Fruit fly (Drosophila melanogaster) whole organism, pupa: ENCODE data around the gene Raf.

ENCODE experiments used
- CG10348 ChIP-seq: fragments of 200-800 bp; sonication (Bioruptor generic); IDR thresholded peaks from 2 replicates; pipeline ENCODE4 v1.3.6; 2022; ENCODE audit warnings: missing biosample characterization, missing genetic modification characterization
- CG12605 ChIP-seq: fragments of 200-800 bp; sonication (Bioruptor generic); IDR thresholded peaks from 2 replicates; pipeline ENCODE4 v1.3.6; 2022; ENCODE audit warnings: missing biosample characterization, missing genetic modification characterization
- CG13204 ChIP-seq: fragments of 200-800 bp; sonication (Bioruptor generic); optimal IDR thresholded peaks from 2 replicates; lab custom pipeline; 2018; ENCODE audit warnings: missing biosample characterization, mild to moderate bottlenecking, missing genetic modification characterization, moderate library complexity
- CG14655 ChIP-seq: fragments of 200-800 bp; sonication (Bioruptor generic); optimal IDR thresholded peaks from 3 replicates; lab custom pipeline; 2017; ENCODE audit warnings: mild to moderate bottlenecking, missing biosample characterization, missing genetic modification reagents, missing genetic modification characterization
- CG15710 ChIP-seq: fragments of 200-800 bp; sonication (Bioruptor generic); optimal IDR thresholded peaks from 2 replicates; lab custom pipeline; 2018; ENCODE audit warnings: missing biosample characterization, mild to moderate bottlenecking, missing genetic modification characterization, moderate library complexity
- CG17806 ChIP-seq: fragments of 200-800 bp; sonication (Bioruptor generic); optimal IDR thresholded peaks from 2 replicates; lab custom pipeline; 2018; ENCODE audit warnings: missing biosample characterization, mild to moderate bottlenecking, missing genetic modification characterization, moderate library complexity
- CG32121 ChIP-seq: fragments of 200-800 bp; sonication (Bioruptor generic); IDR thresholded peaks from 2 replicates; pipeline ENCODE4 v1.3.6; 2022; ENCODE audit warnings: missing biosample characterization, missing genetic modification characterization
- CG34367 ChIP-seq: fragments of 200-800 bp; sonication (Bioruptor generic); optimal IDR thresholded peaks from 2 replicates; lab custom pipeline; 2018; ENCODE audit warnings: missing biosample characterization, mild to moderate bottlenecking, missing genetic modification characterization
- CG4496 ChIP-seq: fragments of 200-800 bp; sonication (Bioruptor generic); IDR thresholded peaks from 3 replicates; pipeline ENCODE4 v1.3.6; 2022; ENCODE audit warnings: missing biosample characterization, missing genetic modification characterization
- CG8159 ChIP-seq: fragments of 200-800 bp; sonication (Bioruptor generic); optimal IDR thresholded peaks from 3 replicates; lab custom pipeline; 2018; ENCODE audit warnings: missing biosample characterization, mild to moderate bottlenecking, missing genetic modification characterization, moderate library complexity
- CG8301 ChIP-seq: fragments of 200-800 bp; sonication (Bioruptor generic); optimal IDR thresholded peaks from 2 replicates; lab custom pipeline; 2018; ENCODE audit warnings: missing biosample characterization, mild to moderate bottlenecking, missing genetic modification characterization
- CG9948 ChIP-seq: fragments of 200-800 bp; sonication (Bioruptor generic); optimal IDR thresholded peaks from 2 replicates; lab custom pipeline; 2018; ENCODE audit warnings: missing biosample characterization, mild to moderate bottlenecking, missing genetic modification characterization, moderate library complexity
- D1 ChIP-seq: fragments of 200-800 bp; sonication (Bioruptor generic); optimal IDR thresholded peaks from 2 replicates; lab custom pipeline; 2018; ENCODE audit warnings: missing biosample characterization, mild to moderate bottlenecking, missing genetic modification characterization, moderate library complexity
- EcR ChIP-seq: fragments of 200-800 bp; sonication (Bioruptor generic); optimal IDR thresholded peaks from 3 replicates; lab custom pipeline; 2019; ENCODE audit warnings: missing biosample characterization, missing genetic modification characterization, mild to moderate bottlenecking, moderate library complexity, missing genetic modification reagents
- Ets98B ChIP-seq: fragments of 200-800 bp; sonication (Bioruptor generic); IDR thresholded peaks from 2 replicates; pipeline ENCODE4 v1.3.6; 2022; ENCODE audit warnings: missing biosample characterization, missing genetic modification characterization
- Pif1A ChIP-seq: fragments of 200-800 bp; sonication (Bioruptor generic); optimal IDR thresholded peaks from 3 replicates; lab custom pipeline; 2016; ENCODE audit warnings: missing biosample characterization, missing genetic modification characterization
- Pif1B ChIP-seq: fragments of 200-800 bp; sonication (Bioruptor generic); optimal IDR thresholded peaks from 3 replicates; lab custom pipeline; 2016; ENCODE audit warnings: missing biosample characterization, missing genetic modification characterization
- Snoo ChIP-seq: fragments of 200-800 bp; sonication (Bioruptor generic); optimal IDR thresholded peaks from 3 replicates; lab custom pipeline; 2017; ENCODE audit warnings: missing biosample characterization, mild to moderate bottlenecking, missing genetic modification characterization, inconsistent platforms
- fd96Ca ChIP-seq: fragments of 200-800 bp; sonication (Bioruptor generic); IDR thresholded peaks from 3 replicates; pipeline ENCODE4 v1.3.6; 2022; ENCODE audit warnings: missing biosample characterization, missing genetic modification characterization
- gl ChIP-seq: fragments of 200-800 bp; sonication (Bioruptor generic); optimal IDR thresholded peaks from 2 replicates; lab custom pipeline; 2018; ENCODE audit warnings: missing biosample characterization, mild to moderate bottlenecking, missing genetic modification characterization
- rn ChIP-seq: fragments of 200-800 bp; sonication (Bioruptor generic); IDR thresholded peaks from 2 replicates; pipeline ENCODE4 v1.3.6; 2022; ENCODE audit warnings: missing biosample characterization, missing genetic modification characterization

The Raf gene

DNA sequence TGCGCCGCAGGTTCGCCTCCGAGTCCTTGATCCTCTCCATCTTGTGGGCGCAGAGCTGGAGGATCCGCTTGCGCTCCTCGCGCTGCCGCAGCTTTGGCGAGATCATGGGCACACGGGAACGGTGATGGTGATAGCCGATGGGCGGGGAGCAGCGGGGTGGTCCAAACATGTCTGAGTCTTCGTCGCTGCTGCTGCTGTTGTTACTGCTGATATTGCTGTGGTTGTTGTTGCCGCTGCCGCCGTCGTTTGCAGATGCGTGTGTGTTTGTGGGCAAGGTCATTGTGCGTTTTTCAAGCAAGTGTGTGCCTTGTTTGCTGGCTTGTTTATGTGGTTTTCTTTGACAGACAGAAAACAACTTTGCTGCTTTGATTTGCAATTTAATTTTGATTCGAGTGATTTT is 2.9 kb upstream of the Raf start:
- TF ChIP-seq CG14655 (GFP tag; lab: Kevin White, UChicago) (no peak), CG13204 (GFP tag; lab: Kevin White, UChicago) (peak; percentile 42), EcR (GFP tag; lab: Kevin White, UChicago) (peak; percentile 71), CG17806 (no peak), fd96Ca (GFP tag; lab: Robert Waterston, UW) (no peak), Pif1B (GFP tag; lab: Kevin White, UChicago) (no peak)

DNA sequence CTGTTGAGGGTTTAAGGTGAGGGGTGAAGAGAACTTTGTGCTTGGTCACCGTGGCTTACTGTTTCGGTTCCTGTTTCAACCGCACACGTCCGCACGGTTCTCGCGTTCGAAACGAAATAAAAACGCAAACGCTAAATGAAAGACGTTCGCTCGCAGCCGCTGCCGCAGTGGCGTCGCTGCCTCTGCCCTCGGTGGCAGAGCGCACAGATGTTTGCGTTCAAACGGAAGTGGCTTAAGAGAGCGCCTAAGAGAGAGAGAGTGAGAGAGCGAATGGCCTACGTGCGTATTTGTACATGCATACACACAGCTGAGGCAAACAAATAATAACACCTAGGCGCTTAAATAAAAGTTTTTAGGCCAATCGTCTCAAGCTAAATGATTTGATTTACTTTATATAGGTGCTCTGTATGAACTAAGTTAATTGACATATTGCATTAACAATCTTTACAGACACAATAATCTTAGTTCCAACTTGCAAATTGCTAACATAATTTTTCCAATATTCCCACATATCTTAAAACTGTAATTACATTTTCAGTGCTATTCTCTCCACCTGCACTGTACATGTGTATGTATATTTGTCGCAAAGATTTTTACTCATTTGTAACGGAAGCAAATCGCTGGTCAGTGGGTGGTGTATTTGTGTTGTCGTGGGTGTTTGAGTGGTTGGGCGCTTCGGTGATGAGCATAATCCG is 1.8 kb upstream of the Raf start, which contains the start of gene CG2865:
Gene CG2865, minus strand, starts transcription at position 118 of the 695 bp plus-strand sequence.
- TF ChIP-seq CG34367 (tag; lab: Kevin White, UChicago) (peak; percentile 94), Ets98B (GFP tag; lab: Robert Waterston, UW) (peak; percentile 94), Snoo (tag; lab: Kevin White, UChicago) (peak; percentile 95), CG8159 (peak; percentile 97), CG12605 (GFP tag; lab: Robert Waterston, UW) (peak; percentile 76), gl (tag; lab: Kevin White, UChicago) (peak; percentile 93), CG15710 (tag; lab: Kevin White, UChicago) (peak; percentile 95), Pif1B (GFP tag; lab: Kevin White, UChicago) (peak; percentile 91), CG32121 (GFP tag; lab: Robert Waterston, UW) (peak; percentile 93), Pif1A (GFP tag; lab: Kevin White, UChicago) (peak; percentile 94), CG13204 (GFP tag; lab: Kevin White, UChicago) (peak; percentile 87), rn (GFP tag; lab: Robert Waterston, UW) (peak; percentile 73), EcR (GFP tag; lab: Kevin White, UChicago) (peak; percentile 78), D1 (tag; lab: Kevin White, UChicago) (peak; percentile 89), CG17806 (peak; percentile 93), CG9948 (tag; lab: Kevin White, UChicago) (peak; percentile 94), CG14655 (GFP tag; lab: Kevin White, UChicago) (peak; percentile 96), CG10348 (GFP tag; lab: Robert Waterston, UW) (peak; percentile 60), CG4496 (GFP tag; lab: Robert Waterston, UW) (peak; percentile 93), CG8301 (tag; lab: Kevin White, UChicago) (peak; percentile 96), fd96Ca (GFP tag; lab: Robert Waterston, UW) (peak; percentile 80; the same call in 2 of the 3 replicates)

DNA sequence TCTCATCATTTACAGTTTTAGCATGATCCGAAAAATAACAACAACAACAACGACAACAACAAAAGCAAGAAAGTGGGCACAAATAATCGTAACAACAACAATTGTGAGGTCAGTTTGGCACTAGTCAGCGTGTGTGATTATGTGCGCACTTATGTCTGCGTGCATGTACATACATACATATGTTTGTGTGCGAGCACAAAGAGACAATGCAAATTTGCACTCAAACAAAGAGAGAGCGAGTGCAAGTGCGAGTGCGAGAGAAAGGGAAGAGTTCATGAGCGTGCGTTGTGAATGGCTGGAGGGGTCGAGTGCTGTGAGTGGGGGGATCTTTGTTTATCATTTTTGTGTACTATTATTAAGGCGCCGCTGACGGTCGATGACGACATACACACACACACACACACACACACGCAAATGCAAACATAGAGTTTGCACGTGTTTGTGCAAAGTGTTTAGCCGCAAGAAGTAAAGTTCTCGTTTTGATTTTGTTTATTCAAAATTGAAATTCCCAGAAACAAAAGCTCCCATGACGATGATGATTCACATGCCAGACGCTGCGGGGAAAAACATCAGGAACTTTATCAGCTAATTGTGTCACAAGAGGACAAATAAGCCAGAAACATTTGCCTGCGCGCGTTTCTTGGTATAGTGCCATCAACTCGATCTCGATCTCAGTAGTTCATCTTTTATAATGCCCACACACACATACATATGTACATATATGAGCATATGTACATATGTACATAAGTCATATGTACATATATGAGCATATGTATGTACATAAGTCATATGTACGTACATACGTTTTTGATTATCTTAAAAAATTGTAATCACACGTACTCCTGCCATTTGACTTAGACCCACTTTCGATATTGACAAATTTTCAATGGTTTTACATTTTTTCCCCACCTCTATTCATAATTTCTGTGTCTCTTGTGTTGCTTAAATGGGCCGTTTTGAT is 512 bp upstream of the Raf start:
- peak; percentile 73 for TF ChIP-seq Pif1A (GFP tag; lab: Kevin White, UChicago)
- TF ChIP-seq CG34367 (tag; lab: Kevin White, UChicago) = peak; percentile 34
- TF ChIP-seq CG32121 (GFP tag; lab: Robert Waterston, UW) = peak; percentile 68
- TF ChIP-seq CG9948 (tag; lab: Kevin White, UChicago) = peak; percentile 36
- TF ChIP-seq CG14655 (GFP tag; lab: Kevin White, UChicago) = peak; percentile 47
- TF ChIP-seq gl (tag; lab: Kevin White, UChicago) = peak; percentile 28
- TF ChIP-seq CG4496 (GFP tag; lab: Robert Waterston, UW) = peak; percentile 81
- peak; percentile 91 for TF ChIP-seq EcR (GFP tag; lab: Kevin White, UChicago)
- no peak for TF ChIP-seq CG13204 (GFP tag; lab: Kevin White, UChicago)
- 0 out of 2 replicates have a peak, but pooled peaks have one; percentile 38 for TF ChIP-seq CG12605 (GFP tag; lab: Robert Waterston, UW)
- no peak for TF ChIP-seq D1 (tag; lab: Kevin White, UChicago)
- TF ChIP-seq CG8301 (tag; lab: Kevin White, UChicago) = peak; percentile 30
- peak; percentile 77 for TF ChIP-seq Ets98B (GFP tag; lab: Robert Waterston, UW)
- peak; percentile 65; the same call in 1 of the 3 replicates for TF ChIP-seq fd96Ca (GFP tag; lab: Robert Waterston, UW)
- TF ChIP-seq Pif1B (GFP tag; lab: Kevin White, UChicago) = peak; percentile 65
- TF ChIP-seq rn (GFP tag; lab: Robert Waterston, UW) = 0 out of 2 replicates have a peak, but pooled peaks have one; percentile 23
- TF ChIP-seq Snoo (tag; lab: Kevin White, UChicago) = peak; percentile 73
- TF ChIP-seq CG17806 = peak; percentile 26
- peak; percentile 21 for TF ChIP-seq CG8159
- no peak for TF ChIP-seq CG10348 (GFP tag; lab: Robert Waterston, UW)
- peak; percentile 6 for TF ChIP-seq CG15710 (tag; lab: Kevin White, UChicago)

DNA sequence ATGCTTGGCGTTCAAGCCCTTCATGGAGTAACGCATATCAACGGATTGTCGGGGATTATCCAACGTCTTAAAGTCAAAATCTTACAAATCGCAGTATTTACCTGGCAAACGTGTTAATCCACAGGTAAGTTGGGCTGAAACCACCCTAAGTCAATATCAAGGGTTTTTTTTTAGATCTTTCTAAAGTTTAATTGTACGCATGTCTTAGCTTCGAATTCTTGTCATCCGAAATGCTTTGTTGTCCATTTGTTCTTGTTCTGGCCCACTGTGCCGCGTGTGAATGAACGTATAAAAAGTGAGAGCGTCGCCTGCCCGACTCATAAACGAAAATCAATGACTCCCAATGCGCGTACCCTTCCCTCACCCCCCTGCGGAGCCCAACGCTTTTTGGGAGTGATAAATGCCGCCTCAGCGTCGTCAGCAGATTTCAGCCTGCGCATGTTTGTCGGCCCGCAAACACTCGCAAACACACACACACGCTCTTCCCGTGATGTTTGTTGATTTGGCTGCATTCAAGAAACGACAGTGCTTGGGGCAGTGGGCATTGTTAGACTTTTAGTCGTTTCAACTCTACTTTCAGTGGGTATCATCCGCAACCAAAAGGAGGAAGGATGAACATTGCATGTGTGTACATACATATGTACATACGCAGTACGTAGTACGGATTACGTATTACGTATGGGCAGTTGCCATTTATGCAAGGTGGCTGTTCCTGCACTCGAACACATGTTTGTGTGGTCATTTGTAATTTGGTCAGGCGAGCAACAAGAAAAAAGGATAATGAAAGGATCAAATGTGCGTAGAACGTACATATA is 1.2 kb downstream of the Raf start:
- peak; percentile 79 for TF ChIP-seq CG32121 (GFP tag; lab: Robert Waterston, UW)
- peak; percentile 76 for TF ChIP-seq gl (tag; lab: Kevin White, UChicago)
- peak; percentile 79 for TF ChIP-seq fd96Ca (GFP tag; lab: Robert Waterston, UW)
- no peak for TF ChIP-seq CG12605 (GFP tag; lab: Robert Waterston, UW)
- TF ChIP-seq CG8301 (tag; lab: Kevin White, UChicago) = peak; percentile 92
- TF ChIP-seq CG34367 (tag; lab: Kevin White, UChicago) = peak; percentile 90
- TF ChIP-seq CG17806 = peak; percentile 82
- TF ChIP-seq Pif1A (GFP tag; lab: Kevin White, UChicago) = peak; percentile 91
- peak; percentile 65 for TF ChIP-seq CG13204 (GFP tag; lab: Kevin White, UChicago)
- no peak; the same call in 1 of the 2 replicates for TF ChIP-seq Ets98B (GFP tag; lab: Robert Waterston, UW)
- peak; percentile 60; the same call in 1 of the 2 replicates for TF ChIP-seq rn (GFP tag; lab: Robert Waterston, UW)
- peak; percentile 96 for TF ChIP-seq CG14655 (GFP tag; lab: Kevin White, UChicago)
- TF ChIP-seq EcR (GFP tag; lab: Kevin White, UChicago) = peak; percentile 95
- peak; percentile 94 for TF ChIP-seq Snoo (tag; lab: Kevin White, UChicago)
- TF ChIP-seq CG9948 (tag; lab: Kevin White, UChicago) = peak; percentile 92
- TF ChIP-seq D1 (tag; lab: Kevin White, UChicago) = peak; percentile 88
- peak; percentile 88 for TF ChIP-seq Pif1B (GFP tag; lab: Kevin White, UChicago)
- peak; percentile 95 for TF ChIP-seq CG8159
- TF ChIP-seq CG15710 (tag; lab: Kevin White, UChicago) = peak; percentile 92
- peak; percentile 61; the same call in 1 of the 2 replicates for TF ChIP-seq CG10348 (GFP tag; lab: Robert Waterston, UW)
- TF ChIP-seq CG4496 (GFP tag; lab: Robert Waterston, UW) = peak; percentile 86
